Worm (Caenorhabditis elegans) whole organism, late embryonic: ENCODE measurements around the gene C13G5.2.
A peak's percentile ranks its signal among the peaks of the same experiment; 100 is the strongest.

Source experiments
- C38D4.7 ChIP-seq: fragments of 200-800 bp; sonication (Bioruptor generic); optimal IDR thresholded peaks from 2 replicates; lab custom pipeline; 2018; ENCODE audit warnings: mild to moderate bottlenecking, missing genetic modification characterization, moderate library complexity, missing compliant biosample characterization
- K02D7.2 ChIP-seq: sonication (generic microtip); optimal IDR thresholded peaks from 2 replicates; lab custom pipeline; 2017; ENCODE audit warnings: mild to moderate bottlenecking, missing genetic modification characterization, missing compliant biosample characterization
- T23F11.4 ChIP-seq: fragments of 200-800 bp; sonication (Bioruptor generic); optimal IDR thresholded peaks from 2 replicates; lab custom pipeline; 2018; ENCODE audit warnings: mild to moderate bottlenecking, missing genetic modification characterization, missing compliant biosample characterization
- ahr-1 ChIP-seq: sonication (generic microtip); optimal IDR thresholded peaks from 2 replicates; lab custom pipeline; 2016; ENCODE audit warnings: missing genetic modification characterization, missing compliant biosample characterization
- ama-1 ChIP-seq: fragments of 150-350 bp; optimal IDR thresholded peaks from 2 replicates; lab custom pipeline; 2014
- ceh-18 ChIP-seq: sonication (generic microtip); optimal IDR thresholded peaks from 2 replicates; lab custom pipeline; 2016; ENCODE audit warnings: missing genetic modification characterization, missing compliant biosample characterization
- ceh-19 ChIP-seq: fragments of 200-800 bp; sonication (Bioruptor generic); optimal IDR thresholded peaks from 2 replicates; lab custom pipeline; 2018; ENCODE audit warnings: mild to moderate bottlenecking, missing genetic modification characterization, missing compliant biosample characterization
- ceh-2 ChIP-seq: sonication (generic microtip); optimal IDR thresholded peaks from 2 replicates; lab custom pipeline; 2016; ENCODE audit warnings: missing genotype, missing genetic modification characterization, missing compliant biosample characterization
- ceh-24 ChIP-seq: sonication (generic microtip); optimal IDR thresholded peaks from 2 replicates; lab custom pipeline; 2016; ENCODE audit warnings: mild to moderate bottlenecking, missing genetic modification characterization, missing compliant biosample characterization
- ceh-30 ChIP-seq: fragments of 150-350 bp; optimal IDR thresholded peaks from 2 replicates; lab custom pipeline; 2014; ENCODE audit warnings: missing biosample characterization, missing genetic modification characterization
- ceh-31 ChIP-seq: sonication (generic microtip); optimal IDR thresholded peaks from 2 replicates; lab custom pipeline; 2016; ENCODE audit warnings: missing genetic modification characterization, missing compliant biosample characterization
- ceh-34 ChIP-seq: sonication (generic microtip); optimal IDR thresholded peaks from 2 replicates; lab custom pipeline; 2016; ENCODE audit warnings: mild to moderate bottlenecking, missing genetic modification characterization, missing compliant biosample characterization
- ceh-45 ChIP-seq: fragments of 200-800 bp; sonication (Bioruptor generic); IDR thresholded peaks from 2 replicates; pipeline ENCODE4 v1.3.6; 2022; ENCODE audit warnings: missing genetic modification reagents, missing genetic modification characterization, missing compliant biosample characterization
- ceh-6 ChIP-seq: fragments of 200-800 bp; sonication (Bioruptor generic); optimal IDR thresholded peaks from 2 replicates; lab custom pipeline; 2018; ENCODE audit warnings: mild to moderate bottlenecking, missing genetic modification characterization, missing compliant biosample characterization
- ceh-9 ChIP-seq: sonication (generic microtip); optimal IDR thresholded peaks from 2 replicates; lab custom pipeline; 2016; ENCODE audit warnings: mild to moderate bottlenecking, missing genetic modification characterization, inconsistent platforms, missing compliant biosample characterization
- che-1 ChIP-seq: sonication (generic microtip); optimal IDR thresholded peaks from 2 replicates; lab custom pipeline; 2016; ENCODE audit warnings: mild to moderate bottlenecking, missing genetic modification characterization, missing compliant biosample characterization
- dve-1 ChIP-seq: sonication (generic microtip); optimal IDR thresholded peaks from 2 replicates; lab custom pipeline; 2017; ENCODE audit warnings: antibody characterized with exemption, mild to moderate bottlenecking, missing genetic modification characterization, missing compliant biosample characterization
- elt-4 ChIP-seq: sonication (generic microtip); optimal IDR thresholded peaks from 2 replicates; lab custom pipeline; 2016; ENCODE audit warnings: missing genetic modification characterization, missing compliant biosample characterization
- eyg-1 ChIP-seq: sonication (generic microtip); optimal IDR thresholded peaks from 2 replicates; lab custom pipeline; 2016; ENCODE audit warnings: missing genotype, missing genetic modification characterization, missing compliant biosample characterization
- fax-1 ChIP-seq: sonication (generic microtip); optimal IDR thresholded peaks from 2 replicates; lab custom pipeline; 2016; ENCODE audit warnings: missing genotype, missing genetic modification characterization, missing compliant biosample characterization
- fkh-10 ChIP-seq: fragments of 150-350 bp; optimal IDR thresholded peaks from 2 replicates; lab custom pipeline; 2014; ENCODE audit warnings: missing biosample characterization, missing genetic modification reagents, missing genetic modification characterization
- fkh-6 ChIP-seq: sonication (generic microtip); optimal IDR thresholded peaks from 2 replicates; lab custom pipeline; 2016; ENCODE audit warnings: missing genetic modification characterization, missing compliant biosample characterization
- gmeb-2 ChIP-seq: sonication (generic microtip); optimal IDR thresholded peaks from 2 replicates; lab custom pipeline; 2016; ENCODE audit warnings: missing genetic modification characterization, inconsistent platforms, missing compliant biosample characterization
- hlh-30 ChIP-seq: sonication (generic microtip); optimal IDR thresholded peaks from 2 replicates; lab custom pipeline; 2017; ENCODE audit warnings: antibody characterized with exemption, missing genetic modification characterization, missing compliant biosample characterization; ENCODE audit not compliant: insufficient read depth
- hlh-6 ChIP-seq: sonication (generic microtip); optimal IDR thresholded peaks from 2 replicates; lab custom pipeline; 2016; ENCODE audit warnings: missing genotype, missing genetic modification characterization, missing compliant biosample characterization
- lim-6 ChIP-seq: sonication (generic microtip); optimal IDR thresholded peaks from 2 replicates; lab custom pipeline; 2016; ENCODE audit warnings: missing genetic modification characterization, missing compliant biosample characterization
- lin-11 ChIP-seq: fragments of 200-800 bp; sonication (Bioruptor generic); optimal IDR thresholded peaks from 2 replicates; lab custom pipeline; 2018; ENCODE audit warnings: mild to moderate bottlenecking, missing genetic modification characterization, missing compliant biosample characterization
- mec-3 ChIP-seq: sonication (generic microtip); optimal IDR thresholded peaks from 2 replicates; lab custom pipeline; 2016; ENCODE audit warnings: borderline replicate concordance, missing genetic modification characterization, missing compliant biosample characterization
- nhr-11 ChIP-seq: fragments of 150-350 bp; optimal IDR thresholded peaks from 2 replicates; lab custom pipeline; 2014; ENCODE audit warnings: missing biosample characterization, missing genetic modification characterization
- nhr-232 ChIP-seq: sonication (generic microtip); optimal IDR thresholded peaks from 2 replicates; lab custom pipeline; 2016; ENCODE audit warnings: missing genetic modification characterization, missing compliant biosample characterization
- npax-4 ChIP-seq: sonication (generic microtip); optimal IDR thresholded peaks from 2 replicates; lab custom pipeline; 2016; ENCODE audit warnings: missing genetic modification characterization, missing compliant biosample characterization
- odd-2 ChIP-seq: sonication (generic microtip); optimal IDR thresholded peaks from 2 replicates; lab custom pipeline; 2017; ENCODE audit warnings: antibody characterized with exemption, mild to moderate bottlenecking, missing genetic modification characterization, missing compliant biosample characterization
- pag-3 ChIP-seq: sonication (generic microtip); optimal IDR thresholded peaks from 2 replicates; lab custom pipeline; 2016; ENCODE audit warnings: missing compliant biosample characterization, missing genetic modification characterization, borderline replicate concordance
- pha-2 ChIP-seq: sonication (generic microtip); optimal IDR thresholded peaks from 2 replicates; lab custom pipeline; 2017; ENCODE audit warnings: mild to moderate bottlenecking, missing genetic modification characterization, missing compliant biosample characterization
- pqm-1 ChIP-seq: sonication (generic microtip); optimal IDR thresholded peaks from 2 replicates; lab custom pipeline; 2016; ENCODE audit warnings: missing genetic modification characterization, missing compliant biosample characterization
- pros-1 ChIP-seq: fragments of 150-350 bp; optimal IDR thresholded peaks from 2 replicates; lab custom pipeline; 2014; ENCODE audit warnings: missing biosample characterization, missing genetic modification reagents, missing genetic modification characterization
- ref-2 ChIP-seq: sonication (generic microtip); optimal IDR thresholded peaks from 2 replicates; lab custom pipeline; 2016; ENCODE audit warnings: missing genetic modification characterization, missing compliant biosample characterization
- sdc-2 ChIP-seq: sonication (generic microtip); optimal IDR thresholded peaks from 2 replicates; lab custom pipeline; 2016; ENCODE audit warnings: missing genotype, missing genetic modification characterization, missing compliant biosample characterization
- sox-2 ChIP-seq: fragments of 200-800 bp; sonication (Bioruptor generic); IDR thresholded peaks from 2 replicates; pipeline ENCODE4 v1.3.6; 2022; ENCODE audit warnings: missing genetic modification reagents, missing genetic modification characterization, missing compliant biosample characterization
- syd-9 ChIP-seq: sonication (generic microtip); optimal IDR thresholded peaks from 2 replicates; lab custom pipeline; 2016; ENCODE audit warnings: mild to moderate bottlenecking, missing genetic modification characterization, moderate library complexity, missing compliant biosample characterization
- tbx-2 ChIP-seq: sonication (generic microtip); optimal IDR thresholded peaks from 2 replicates; lab custom pipeline; 2016; ENCODE audit warnings: missing genetic modification characterization, missing compliant biosample characterization
- tbx-7 ChIP-seq: sonication (generic microtip); optimal IDR thresholded peaks from 2 replicates; lab custom pipeline; 2016; ENCODE audit warnings: missing genotype, missing genetic modification characterization, missing compliant biosample characterization
- ttx-3 ChIP-seq: sonication (generic microtip); optimal IDR thresholded peaks from 2 replicates; lab custom pipeline; 2016; ENCODE audit warnings: missing genetic modification reagents, missing genetic modification characterization, missing compliant biosample characterization
- unc-3 ChIP-seq, 2 experiments: fragments of 200-800 bp in 1 of 2; sonication (Bioruptor generic) in 1 of 2; sonication (generic microtip) in 1 of 2; conservative IDR thresholded peaks in 1 of 2; optimal IDR thresholded peaks in 1 of 2; 2 replicates each; pipeline versions ENCODE4 v1.3.6 to Lab custom; 2016 to 2022; ENCODE audit warnings: missing compliant biosample characterization in 2 of 2, missing genetic modification characterization in 2 of 2, missing genetic modification reagents in 1 of 2
- unc-42 ChIP-seq: sonication (generic microtip); optimal IDR thresholded peaks from 2 replicates; lab custom pipeline; 2016; ENCODE audit warnings: missing genotype, missing genetic modification characterization, missing compliant biosample characterization
- unc-55 ChIP-seq: sonication (generic microtip); optimal IDR thresholded peaks from 2 replicates; lab custom pipeline; 2017; ENCODE audit warnings: missing biosample characterization, missing genetic modification reagents, missing genetic modification characterization
- unc-86 ChIP-seq: sonication (generic microtip); optimal IDR thresholded peaks from 2 replicates; lab custom pipeline; 2016; ENCODE audit warnings: missing genetic modification characterization, missing compliant biosample characterization
- zip-5 ChIP-seq: sonication (generic microtip); optimal IDR thresholded peaks from 2 replicates; lab custom pipeline; 2016; ENCODE audit warnings: missing genetic modification characterization, missing compliant biosample characterization

Gene C13G5.2

DNA sequence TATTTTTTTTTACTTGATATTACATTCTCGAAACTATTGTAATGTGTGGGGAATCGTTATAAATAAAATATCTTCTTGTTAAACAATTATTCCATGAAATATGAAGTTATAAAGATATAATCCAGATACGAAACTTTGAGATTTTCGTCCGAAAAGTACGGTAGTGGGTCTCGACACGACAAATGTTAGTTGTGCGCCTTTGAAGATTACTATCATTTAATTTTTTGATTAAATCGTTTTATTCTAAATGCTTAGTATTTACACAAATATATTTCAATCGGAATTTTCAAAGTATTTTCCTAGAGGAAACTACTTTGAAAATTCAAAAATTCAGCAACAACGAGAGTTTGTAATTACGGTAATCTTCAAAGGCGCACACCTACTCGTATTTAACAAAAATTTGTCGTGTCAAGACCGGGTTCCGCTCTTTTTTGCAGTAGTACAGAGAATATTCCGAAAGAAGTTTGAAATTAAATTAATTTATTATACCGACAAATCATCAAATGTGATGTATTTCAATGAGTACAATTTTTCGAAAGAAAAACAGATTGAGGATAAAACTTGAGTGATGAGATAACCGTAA lies 33.9 kb upstream of the C13G5.2 start:
- TF ChIP-seq C38D4.7 (GFP tag; lab: Kevin White, UChicago), result no peak
- TF ChIP-seq T23F11.4 (GFP tag; lab: Kevin White, UChicago), result no peak
- no peak for TF ChIP-seq ceh-19 (GFP tag; lab: Kevin White, UChicago)
- no peak for TF ChIP-seq che-1 (tag; lab: Kevin White, UChicago)
- TF ChIP-seq ama-1, result no peak
- TF ChIP-seq sox-2, result no peak
- no peak for TF ChIP-seq pag-3
- no peak for TF ChIP-seq pqm-1 (tag; lab: Kevin White, UChicago)
- TF ChIP-seq unc-3 (GFP tag; conservative IDR thresholded peaks at IDR 0.05; lab: Robert Waterston, UW), result no peak
- TF ChIP-seq unc-3 (tag; optimal IDR thresholded peaks at IDR 0.05; lab: Kevin White, UChicago), result no peak
- no peak for TF ChIP-seq tbx-2 (tag; lab: Kevin White, UChicago)
- no peak for TF ChIP-seq dve-1 (tag; lab: Kevin White, UChicago)
- TF ChIP-seq tbx-7, result no peak

DNA sequence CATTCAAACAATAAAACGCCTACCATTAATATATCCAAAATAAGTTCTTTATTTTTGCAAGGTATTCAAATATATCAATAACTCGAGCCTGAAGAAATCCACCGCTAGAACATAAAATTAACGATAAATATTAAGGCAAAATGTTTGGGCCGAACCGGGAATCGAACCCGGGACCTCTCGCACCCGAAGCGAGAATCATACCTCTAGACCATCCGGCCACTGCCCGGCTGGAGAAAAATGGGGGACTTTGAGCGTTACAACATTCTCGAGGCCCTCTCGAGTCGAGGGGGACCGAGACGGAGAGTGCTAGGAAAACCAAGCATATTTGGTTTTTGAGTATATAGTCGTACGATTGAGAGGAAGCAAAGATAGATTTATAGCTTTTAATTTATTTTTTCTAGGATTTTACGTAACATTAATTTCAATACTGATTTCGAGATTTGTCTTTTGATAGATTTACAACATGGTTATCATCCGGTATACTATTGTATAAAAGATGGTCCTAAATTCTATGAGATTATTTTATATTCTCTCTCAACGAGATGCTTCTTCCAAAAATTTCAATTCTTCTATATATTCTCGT lies 32.1 kb upstream of the C13G5.2 start, which contains the start of gene flp-23:
Gene flp-23 (plus strand): TSS at position 533 of the 583 bp plus-strand sequence.
- TF ChIP-seq dve-1 (tag; lab: Kevin White, UChicago) (peak; percentile 62), unc-3 (GFP tag; conservative IDR thresholded peaks at IDR 0.05; lab: Robert Waterston, UW) (peak; percentile 65; the same call in 1 of the 2 replicates), unc-3 (tag; optimal IDR thresholded peaks at IDR 0.05; lab: Kevin White, UChicago) (peak; percentile 23), ceh-6 (GFP tag; lab: Kevin White, UChicago) (peak; percentile 59), fkh-6 (tag; lab: Kevin White, UChicago) (peak; percentile 68), ahr-1 (tag; lab: Kevin White, UChicago) (no peak), eyg-1 (tag; lab: Kevin White, UChicago) (peak; percentile 54), ceh-19 (GFP tag; lab: Kevin White, UChicago) (peak; percentile 64), odd-2 (no peak), syd-9 (tag; lab: Kevin White, UChicago) (peak; percentile 6), hlh-30 (tag; lab: Kevin White, UChicago) (no peak), unc-86 (tag; lab: Kevin White, UChicago) (peak; percentile 63), nhr-232 (tag; lab: Kevin White, UChicago) (peak; percentile 69), K02D7.2 (tag; lab: Kevin White, UChicago) (peak; percentile 42), unc-55 (no peak), C38D4.7 (GFP tag; lab: Kevin White, UChicago) (peak; percentile 54), unc-42 (tag; lab: Kevin White, UChicago) (no peak), sdc-2 (peak; percentile 53), gmeb-2 (tag; lab: Kevin White, UChicago) (peak; percentile 78), fkh-10 (GFP tag; lab: Kevin White, UChicago) (no peak), che-1 (tag; lab: Kevin White, UChicago) (peak; percentile 79), ceh-31 (tag; lab: Kevin White, UChicago) (peak; percentile 57), pqm-1 (tag; lab: Kevin White, UChicago) (peak; percentile 17), ceh-18 (tag; lab: Kevin White, UChicago) (peak; percentile 39), lim-6 (tag; lab: Kevin White, UChicago) (no peak), ceh-34 (tag; lab: Kevin White, UChicago) (peak; percentile 65), tbx-7 (peak; percentile 16), pha-2 (peak; percentile 74), ref-2 (tag; lab: Kevin White, UChicago) (peak; percentile 58), ceh-30 (tag; lab: Kevin White, UChicago) (no peak), elt-4 (tag; lab: Kevin White, UChicago) (no peak), fax-1 (tag; lab: Kevin White, UChicago) (peak; percentile 60), ttx-3 (tag; lab: Kevin White, UChicago) (peak; percentile 57), lin-11 (peak; percentile 66), npax-4 (tag; lab: Kevin White, UChicago) (peak; percentile 60), ceh-9 (tag; lab: Kevin White, UChicago) (peak; percentile 34), ceh-45 (GFP tag; lab: Robert Waterston, UW) (no peak), pros-1 (tag; lab: Kevin White, UChicago) (no peak), ceh-24 (tag; lab: Kevin White, UChicago) (peak; percentile 10), nhr-11 (tag; lab: Kevin White, UChicago) (no peak), mec-3 (tag; lab: Kevin White, UChicago) (no peak), hlh-6 (tag; lab: Kevin White, UChicago) (peak; percentile 60), ceh-2 (tag; lab: Kevin White, UChicago) (peak; percentile 41), tbx-2 (tag; lab: Kevin White, UChicago) (peak; percentile 70), pag-3 (no peak), zip-5 (peak; percentile 53)
